Fruit fly (Drosophila melanogaster): ENCODE results near the gene CG32639.

dm6 chrX:13247789-13248188, 11.4 kb upstream of the CG32639 start:
- TF ChIP-seq Sox102F (GFP tag; optimal IDR thresholded peaks at IDR 0.05) (no peak), OdsH (GFP tag; optimal IDR thresholded peaks at IDR 0.05) (no peak)
